Fruit fly (Drosophila melanogaster) whole organism, prepupa: Measurements from ENCODE around the gene CG9395.

Experiments
- Blimp-1 ChIP-seq: fragments of 200-800 bp; sonication (Bioruptor generic); optimal IDR thresholded peaks from 3 replicates; lab custom pipeline; 2017; ENCODE audit warnings: missing biosample characterization, missing genetic modification characterization, mild to moderate bottlenecking, moderate library complexity, missing genetic modification reagents
- CG10631 ChIP-seq: fragments of 200-800 bp; sonication (Bioruptor generic); optimal IDR thresholded peaks from 2 replicates; lab custom pipeline; 2016; ENCODE audit warnings: missing biosample characterization, missing genetic modification characterization
- CG10669 ChIP-seq: fragments of 200-800 bp; sonication (Bioruptor generic); optimal IDR thresholded peaks from 3 replicates; lab custom pipeline; 2018; ENCODE audit warnings: missing biosample characterization, mild to moderate bottlenecking, missing genetic modification characterization, moderate library complexity
- CG11294 ChIP-seq: fragments of 200-800 bp; sonication (Bioruptor generic); IDR thresholded peaks from 2 replicates; pipeline ENCODE4 v1.3.6; 2022; ENCODE audit warnings: missing biosample characterization, missing genetic modification characterization
- CG16779 ChIP-seq: fragments of 200-800 bp; sonication (Bioruptor generic); optimal IDR thresholded peaks from 3 replicates; lab custom pipeline; 2017; ENCODE audit warnings: missing biosample characterization, mild to moderate bottlenecking, missing genetic modification characterization
- CG31627 ChIP-seq: fragments of 200-800 bp; sonication (Bioruptor generic); optimal IDR thresholded peaks from 3 replicates; lab custom pipeline; 2016; ENCODE audit warnings: missing biosample characterization, missing genetic modification characterization
- CG34406 ChIP-seq: fragments of 200-800 bp; sonication (Bioruptor generic); optimal IDR thresholded peaks from 3 replicates; lab custom pipeline; 2016; ENCODE audit warnings: missing biosample characterization, missing genetic modification characterization
- CG3919 ChIP-seq: fragments of 200-800 bp; sonication (Bioruptor generic); optimal IDR thresholded peaks from 3 replicates; lab custom pipeline; 2016; ENCODE audit warnings: missing biosample characterization, missing genetic modification characterization
- CG4318 ChIP-seq: fragments of 200-800 bp; sonication (Bioruptor generic); optimal IDR thresholded peaks from 3 replicates; lab custom pipeline; 2017; ENCODE audit warnings: missing biosample characterization, mild to moderate bottlenecking, missing genetic modification characterization
- CG6163 ChIP-seq: fragments of 200-800 bp; sonication (Bioruptor generic); IDR thresholded peaks from 3 replicates; pipeline ENCODE4 v1.3.6; 2022; ENCODE audit warnings: missing biosample characterization, missing genetic modification characterization
- CG6276 ChIP-seq: fragments of 200-800 bp; sonication (Bioruptor generic); optimal IDR thresholded peaks from 2 replicates; lab custom pipeline; 2017; ENCODE audit warnings: missing biosample characterization, mild to moderate bottlenecking, missing genetic modification characterization
- CG6792 ChIP-seq: fragments of 200-800 bp; sonication (Bioruptor generic); optimal IDR thresholded peaks from 3 replicates; lab custom pipeline; 2016; ENCODE audit warnings: missing biosample characterization, missing genetic modification characterization
- CG6808 ChIP-seq: fragments of 200-800 bp; sonication (Bioruptor generic); optimal IDR thresholded peaks from 3 replicates; lab custom pipeline; 2017; ENCODE audit warnings: missing biosample characterization, missing genetic modification characterization, mild to moderate bottlenecking, moderate library complexity, missing genetic modification reagents
- CG6854 ChIP-seq: fragments of 200-800 bp; sonication (Bioruptor generic); optimal IDR thresholded peaks from 2 replicates; lab custom pipeline; 2017; ENCODE audit warnings: missing biosample characterization, mild to moderate bottlenecking, missing genetic modification characterization
- CG7368 ChIP-seq: fragments of 200-800 bp; sonication (Bioruptor generic); optimal IDR thresholded peaks from 3 replicates; lab custom pipeline; 2016; ENCODE audit warnings: missing biosample characterization, missing genetic modification characterization
- CG8119 ChIP-seq: fragments of 200-800 bp; sonication (Bioruptor generic); IDR thresholded peaks from 3 replicates; pipeline ENCODE4 v1.3.6; 2022; ENCODE audit warnings: missing biosample characterization, missing genetic modification characterization
- CG8319 ChIP-seq: fragments of 200-800 bp; sonication (Bioruptor generic); optimal IDR thresholded peaks from 3 replicates; lab custom pipeline; 2016; ENCODE audit warnings: missing biosample characterization, missing genetic modification characterization
- CG9139 ChIP-seq: fragments of 200-800 bp; sonication (Bioruptor generic); optimal IDR thresholded peaks from 3 replicates; lab custom pipeline; 2017; ENCODE audit warnings: missing biosample characterization, mild to moderate bottlenecking, missing genetic modification characterization
- Eip75B ChIP-seq: fragments of 200-800 bp; sonication (Bioruptor generic); optimal IDR thresholded peaks from 3 replicates; lab custom pipeline; 2016; ENCODE audit warnings: missing biosample characterization, missing genetic modification characterization
- Eip93F ChIP-seq: fragments of 200-800 bp; sonication (Bioruptor generic); optimal IDR thresholded peaks from 2 replicates; lab custom pipeline; 2016; ENCODE audit warnings: missing biosample characterization, mild to moderate bottlenecking, missing genetic modification characterization
- Ets21C ChIP-seq: fragments of 200-800 bp; sonication (Bioruptor generic); optimal IDR thresholded peaks from 3 replicates; lab custom pipeline; 2016; ENCODE audit warnings: missing biosample characterization, missing genetic modification characterization
- Ets96B ChIP-seq: fragments of 200-800 bp; optimal IDR thresholded peaks from 2 replicates; lab custom pipeline; 2019; ENCODE audit warnings: missing biosample characterization, mild to moderate bottlenecking, missing genetic modification characterization, moderate library complexity
- Gug ChIP-seq: fragments of 200-800 bp; sonication (Bioruptor generic); IDR thresholded peaks from 2 replicates; pipeline ENCODE4 v1.3.6; 2022; ENCODE audit warnings: missing biosample characterization, missing genetic modification characterization
- Hr38 ChIP-seq: sonication (Bioruptor generic); optimal IDR thresholded peaks from 2 replicates; lab custom pipeline; 2016; ENCODE audit warnings: missing biosample characterization, missing genetic modification characterization
- Hr4 ChIP-seq: fragments of 200-800 bp; sonication (Bioruptor generic); optimal IDR thresholded peaks from 3 replicates; lab custom pipeline; 2016; ENCODE audit warnings: missing biosample characterization, missing genetic modification characterization
- Lpt ChIP-seq: fragments of 200-800 bp; sonication (Bioruptor generic); optimal IDR thresholded peaks from 3 replicates; lab custom pipeline; 2016; ENCODE audit warnings: missing biosample characterization, missing genetic modification characterization
- Met ChIP-seq: fragments of 200-800 bp; sonication (Bioruptor generic); optimal IDR thresholded peaks from 3 replicates; lab custom pipeline; 2016; ENCODE audit warnings: missing biosample characterization, missing genetic modification characterization
- OdsH ChIP-seq: fragments of 200-800 bp; sonication (Bioruptor generic); optimal IDR thresholded peaks from 3 replicates; lab custom pipeline; 2016; ENCODE audit warnings: missing biosample characterization, missing genetic modification characterization
- Smox ChIP-seq: fragments of 200-800 bp; sonication (Bioruptor generic); optimal IDR thresholded peaks from 3 replicates; lab custom pipeline; 2016; ENCODE audit warnings: missing biosample characterization, missing genetic modification characterization
- Sox102F ChIP-seq: fragments of 200-800 bp; sonication (Bioruptor generic); optimal IDR thresholded peaks from 2 replicates; lab custom pipeline; 2016; ENCODE audit warnings: missing biosample characterization, mild to moderate bottlenecking, missing genetic modification characterization
- Sox14 ChIP-seq: fragments of 200-800 bp; sonication (Bioruptor generic); optimal IDR thresholded peaks from 3 replicates; lab custom pipeline; 2016; ENCODE audit warnings: missing biosample characterization, missing genetic modification characterization
- Sox15 ChIP-seq: fragments of 200-800 bp; sonication (Bioruptor generic); optimal IDR thresholded peaks from 3 replicates; lab custom pipeline; 2016; ENCODE audit warnings: missing biosample characterization, missing genetic modification characterization
- achi ChIP-seq: fragments of 200-800 bp; sonication (Bioruptor generic); optimal IDR thresholded peaks from 3 replicates; lab custom pipeline; 2016; ENCODE audit warnings: missing biosample characterization, missing genetic modification characterization
- acj6 ChIP-seq: fragments of 200-800 bp; sonication (Bioruptor generic); optimal IDR thresholded peaks from 3 replicates; lab custom pipeline; 2016; ENCODE audit warnings: missing biosample characterization, missing genetic modification characterization
- cyc ChIP-seq: fragments of 200-800 bp; sonication (Bioruptor generic); optimal IDR thresholded peaks from 3 replicates; lab custom pipeline; 2016; ENCODE audit warnings: missing biosample characterization, missing genetic modification characterization
- dsx ChIP-seq: fragments of 200-800 bp; optimal IDR thresholded peaks from 3 replicates; lab custom pipeline; 2019; ENCODE audit warnings: missing biosample characterization, mild to moderate bottlenecking, missing genetic modification characterization, moderate library complexity; ENCODE audit not compliant: poor library complexity, severe bottlenecking
- esn ChIP-seq: fragments of 200-800 bp; sonication (Bioruptor generic); optimal IDR thresholded peaks from 2 replicates; lab custom pipeline; 2016; ENCODE audit warnings: missing biosample characterization, mild to moderate bottlenecking, missing genetic modification characterization, moderate library complexity
- fd59A ChIP-seq: fragments of 200-800 bp; sonication (Bioruptor generic); optimal IDR thresholded peaks from 2 replicates; lab custom pipeline; 2017; ENCODE audit warnings: missing biosample characterization, mild to moderate bottlenecking, missing genetic modification characterization, missing genetic modification reagents
- fkh ChIP-seq: fragments of 200-800 bp; sonication (Bioruptor generic); optimal IDR thresholded peaks from 3 replicates; lab custom pipeline; 2017; ENCODE audit warnings: missing biosample characterization, mild to moderate bottlenecking, missing genetic modification characterization, moderate library complexity
- lz ChIP-seq: fragments of 200-800 bp; sonication (Bioruptor generic); optimal IDR thresholded peaks from 3 replicates; lab custom pipeline; 2016; ENCODE audit warnings: missing biosample characterization, missing genetic modification characterization
- net ChIP-seq: fragments of 200-800 bp; sonication (Bioruptor generic); optimal IDR thresholded peaks from 3 replicates; lab custom pipeline; 2016; ENCODE audit warnings: missing biosample characterization, missing genetic modification characterization
- pdm3 ChIP-seq: fragments of 200-800 bp; sonication (Bioruptor generic); optimal IDR thresholded peaks from 3 replicates; lab custom pipeline; 2016; ENCODE audit warnings: missing biosample characterization, missing genetic modification characterization
- salr ChIP-seq, 2 experiments: fragments of 200-800 bp; sonication (Bioruptor generic); optimal IDR thresholded peaks; 3 replicates each; lab custom pipeline; 2016 to 2018; ENCODE audit warnings: missing biosample characterization in 2 of 2, missing genetic modification characterization in 2 of 2, mild to moderate bottlenecking in 1 of 2
- spab ChIP-seq: fragments of 200-800 bp; sonication (Bioruptor generic); optimal IDR thresholded peaks from 2 replicates; lab custom pipeline; 2017; ENCODE audit warnings: missing biosample characterization, mild to moderate bottlenecking, missing genetic modification characterization, missing genetic modification reagents
- ss ChIP-seq, 2 experiments: fragments of 200-800 bp; sonication (Bioruptor generic); optimal IDR thresholded peaks; 2 replicates in 1 of 2; 3 replicates in 1 of 2; lab custom pipeline; 2017 to 2018; ENCODE audit warnings: mild to moderate bottlenecking in 2 of 2, missing biosample characterization in 2 of 2, missing genetic modification characterization in 2 of 2, moderate library complexity in 1 of 2
- topi ChIP-seq: fragments of 200-800 bp; sonication (Bioruptor generic); optimal IDR thresholded peaks from 3 replicates; lab custom pipeline; 2016; ENCODE audit warnings: missing biosample characterization, missing genetic modification characterization

The CG9395 gene

DNA sequence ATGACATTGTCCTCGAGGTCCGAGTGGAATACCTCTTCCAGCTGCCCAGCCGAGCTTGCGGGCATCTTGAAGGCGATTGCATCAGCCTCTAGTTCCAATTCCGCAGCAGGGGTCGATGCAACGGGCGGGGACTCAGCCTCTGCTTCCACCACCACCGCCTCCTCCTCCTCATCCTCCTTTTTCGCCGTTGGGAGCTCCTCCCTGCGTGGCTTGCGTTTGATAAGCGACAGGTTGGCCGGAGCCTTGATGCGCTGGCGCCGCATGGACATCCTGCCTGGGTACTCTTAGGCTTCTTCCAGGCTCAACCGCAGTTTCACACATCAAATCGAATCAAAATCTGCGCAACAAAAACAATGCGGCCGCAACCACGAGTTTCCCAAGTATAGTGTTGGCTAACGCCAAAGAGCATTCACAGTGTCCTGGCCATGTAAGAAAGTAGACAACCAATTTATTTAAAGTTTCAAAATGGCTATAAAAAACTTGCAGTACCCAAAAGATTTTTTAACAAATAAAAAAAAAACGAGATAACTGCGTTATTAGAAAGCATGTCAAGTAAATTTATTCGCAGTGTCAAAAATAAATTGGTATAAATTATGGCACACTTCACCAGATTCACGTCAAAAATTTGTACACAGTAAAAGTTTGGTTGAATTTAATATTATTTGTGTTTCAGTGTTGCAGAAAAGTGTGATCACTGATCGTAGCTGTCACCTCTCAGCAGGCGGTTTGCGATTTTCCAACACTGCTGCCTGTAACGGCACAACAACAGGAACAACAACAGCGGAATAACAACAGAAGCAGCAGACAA lies 18.8 kb upstream of the CG9395 start, which contains the start of the genes Bdp1 and CG6565 (continued):
- TF ChIP-seq CG10669 (GFP tag; lab: Kevin White, UChicago) (peak; percentile 96), acj6 (GFP tag; lab: Kevin White, UChicago) (peak; percentile 99), lz (GFP tag; lab: Kevin White, UChicago) (peak; percentile 99), Gug (GFP tag; lab: Robert Waterston, UW) (peak; percentile 95), fkh (GFP tag; lab: Kevin White, UChicago) (peak; percentile 84), cyc (GFP tag; lab: Kevin White, UChicago) (peak; percentile 99), Sox15 (GFP tag; lab: Kevin White, UChicago) (peak; percentile 99), Smox (GFP tag; lab: Kevin White, UChicago) (peak; percentile 97), dsx (GFP tag; lab: Kevin White, UChicago) (peak; percentile 83), pdm3 (GFP tag; lab: Kevin White, UChicago) (peak; percentile 98), CG10631 (peak; percentile 99), salr (GFP tag; optimal IDR thresholded peaks at IDR 0.05; lab: Kevin White, UChicago) (peak; percentile 88 to 98), Met (GFP tag; lab: Kevin White, UChicago) (peak; percentile 97), CG6276 (GFP tag; lab: Kevin White, UChicago) (no peak), ss (GFP tag; optimal IDR thresholded peaks at IDR 0.05; lab: Kevin White, UChicago) (peak in 1 of 2 experiments; percentile 93), esn (peak; percentile 99), CG6854 (GFP tag; lab: Kevin White, UChicago) (peak; percentile 82), Ets21C (GFP tag; lab: Kevin White, UChicago) (peak; percentile 99), Sox14 (peak; percentile 98), CG9139 (GFP tag; lab: Kevin White, UChicago) (no peak), CG6163 (GFP tag; lab: Robert Waterston, UW) (peak; percentile 88), topi (GFP tag; lab: Kevin White, UChicago) (peak; percentile 98), CG8319 (GFP tag; lab: Kevin White, UChicago) (peak; percentile 97), Ets96B (peak; percentile 92), Blimp-1 (GFP tag; lab: Kevin White, UChicago) (peak; percentile 86)

DNA sequence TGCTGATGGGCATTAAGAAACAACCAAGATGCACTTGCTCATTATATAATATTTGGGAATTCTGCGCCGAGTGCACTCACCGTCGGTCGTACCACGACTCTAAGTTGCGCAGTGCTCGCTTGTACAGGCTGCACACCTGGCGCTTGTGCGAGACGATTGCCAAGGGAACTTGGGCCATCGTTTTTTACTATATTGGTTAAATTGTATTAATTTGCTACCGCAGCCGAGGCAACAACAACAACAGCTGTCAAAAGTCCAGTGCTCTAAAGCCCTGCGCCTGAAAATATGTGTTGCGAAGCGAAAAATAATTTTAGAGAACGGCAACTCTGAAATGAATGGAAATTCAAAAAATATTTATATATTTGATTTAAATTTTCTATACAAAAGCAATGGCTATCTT lies 15.9 kb upstream of the CG9395 start, which contains the start of gene ND-B22:
Gene ND-B22 (minus strand): TSS at position 349 of the 400 bp plus-strand sequence.
- TF ChIP-seq topi (GFP tag; lab: Kevin White, UChicago) (peak; percentile 51), fd59A (GFP tag; lab: Kevin White, UChicago) (no peak), esn (peak; percentile 58), CG31627 (GFP tag; lab: Kevin White, UChicago) (peak; percentile 45), CG10631 (peak; percentile 12), CG16779 (tag; lab: Kevin White, UChicago) (no peak), CG11294 (no peak), fkh (GFP tag; lab: Kevin White, UChicago) (no peak), CG6792 (no peak), achi (GFP tag; lab: Kevin White, UChicago) (peak; percentile 99), CG6163 (GFP tag; lab: Robert Waterston, UW) (no peak), CG4318 (GFP tag; lab: Kevin White, UChicago) (no peak), CG7368 (GFP tag; lab: Kevin White, UChicago) (no peak), Eip75B (peak; percentile 25), Sox15 (GFP tag; lab: Kevin White, UChicago) (no peak), spab (GFP tag; lab: Kevin White, UChicago) (no peak), Hr4 (GFP tag; lab: Kevin White, UChicago) (peak; percentile 0), Sox102F (peak; percentile 19), CG8119 (GFP tag; lab: Robert Waterston, UW) (no peak), CG34406 (GFP tag; lab: Kevin White, UChicago) (no peak), ss (GFP tag; optimal IDR thresholded peaks at IDR 0.05; lab: Kevin White, UChicago) (peak in 1 of 2 experiments; percentile 9), pdm3 (GFP tag; lab: Kevin White, UChicago) (peak; percentile 31), OdsH (peak; percentile 27), CG6808 (GFP tag; lab: Kevin White, UChicago) (no peak), CG6854 (GFP tag; lab: Kevin White, UChicago) (no peak), Lpt (GFP tag; lab: Kevin White, UChicago) (no peak), Blimp-1 (GFP tag; lab: Kevin White, UChicago) (no peak), Gug (GFP tag; lab: Robert Waterston, UW) (no peak), CG3919 (GFP tag; lab: Kevin White, UChicago) (peak; percentile 18), net (no peak), Ets21C (GFP tag; lab: Kevin White, UChicago) (peak; percentile 15), Ets96B (no peak), Eip93F (GFP tag; lab: Kevin White, UChicago) (no peak), Smox (GFP tag; lab: Kevin White, UChicago) (peak; percentile 24), Hr38 (no peak)
